Worm (Caenorhabditis elegans): Measurements from ENCODE around the gene F56D5.3.

F56D5.3 gene

DNA sequence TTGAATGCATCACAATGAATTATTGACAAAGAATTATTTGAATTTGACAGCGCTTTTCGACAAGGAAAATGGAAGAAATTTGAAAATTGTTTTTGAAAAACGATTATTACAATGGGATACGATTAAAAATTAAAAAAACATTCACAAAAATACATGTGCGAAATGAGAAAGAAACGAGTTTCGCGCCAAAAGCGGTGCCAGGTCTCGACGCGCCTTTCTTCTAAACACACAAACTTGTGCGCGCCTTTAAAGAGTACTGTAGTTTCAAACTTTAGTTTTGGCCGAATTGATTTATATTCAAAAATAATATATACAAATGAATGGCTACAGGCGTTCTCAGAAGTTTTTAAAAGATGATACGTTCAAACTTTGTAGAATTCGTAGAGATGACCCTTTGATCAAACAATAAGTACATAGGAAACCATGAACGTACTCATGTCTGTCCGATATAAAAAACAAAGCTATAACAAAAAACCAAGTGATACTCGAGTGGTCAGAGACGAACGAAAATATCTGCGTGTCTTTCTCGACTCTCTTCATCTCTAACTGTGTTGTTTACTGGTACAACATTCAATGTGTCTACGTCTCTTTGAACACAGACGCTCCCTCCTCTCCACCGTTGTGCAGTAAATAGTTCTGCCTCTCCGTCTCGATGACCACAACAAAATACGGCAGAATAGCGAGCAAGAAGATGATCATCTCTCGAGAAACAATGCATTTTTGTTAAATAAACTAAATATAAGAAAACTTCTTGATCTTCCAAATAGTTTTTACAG is 29.3 kb upstream of the F56D5.3 start (continued):
- TF ChIP-seq snpc-4 (tag; optimal IDR thresholded peaks at IDR 0.05) (no peak), ces-1 (GFP tag; optimal IDR thresholded peaks at IDR 0.05) (no peak), ceh-20 (GFP tag; IDR thresholded peaks at IDR 0.05) (no peak), mes-2 (tag; optimal IDR thresholded peaks at IDR 0.05; ENCODE audit: poor library complexity, severe bottlenecking) (peak; percentile 51)

DNA sequence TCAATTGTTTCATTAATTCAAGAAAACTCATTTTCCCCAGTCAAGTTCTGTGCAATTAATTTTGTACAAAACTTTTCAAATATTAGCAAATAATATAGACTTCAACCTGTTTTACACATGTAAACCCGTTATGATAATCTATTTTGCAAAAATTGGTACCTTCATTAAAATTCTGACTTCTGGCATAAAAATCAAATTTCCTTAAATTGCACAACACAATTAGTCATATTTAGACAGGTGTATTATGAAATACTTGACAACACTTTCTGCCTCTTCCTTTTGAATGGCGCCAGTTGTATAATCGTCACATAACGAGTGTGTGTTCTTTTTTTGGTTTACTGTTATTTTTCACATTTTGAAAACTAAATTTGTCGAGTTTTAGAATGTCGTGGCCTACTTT is 26.3 kb upstream of the F56D5.3 start, which contains the start of gene fbxc-58:
fbxc-58 (plus strand) TSS at position 383 of the 400 bp plus-strand sequence.
- TF ChIP-seq nhr-28 (tag; optimal IDR thresholded peaks at IDR 0.05) (peak; percentile 21), zip-2 (tag; optimal IDR thresholded peaks at IDR 0.05) (peak; percentile 84), F49E8.2 (tag; optimal IDR thresholded peaks at IDR 0.05; ENCODE audit: borderline replicate concordance) (no peak), T20F7.1 (GFP tag; optimal IDR thresholded peaks at IDR 0.05) (peak; percentile 4), F10B5.3 (tag; optimal IDR thresholded peaks at IDR 0.05) (no peak), ZK546.5 (tag; optimal IDR thresholded peaks at IDR 0.05) (no peak), ceh-28 (tag; optimal IDR thresholded peaks at IDR 0.05) (no peak), dve-1 (tag; optimal IDR thresholded peaks at IDR 0.05; ENCODE audit: insufficient read depth) (peak; percentile 1), zfp-2 (tag; optimal IDR thresholded peaks at IDR 0.05) (no peak), daf-16 (GFP tag; optimal IDR thresholded peaks at IDR 0.05) (no peak), daf-16 (tag; optimal IDR thresholded peaks at IDR 0.05) (peak; percentile 44), ztf-7 (tag; optimal IDR thresholded peaks at IDR 0.05) (peak; percentile 18), pqm-1 (tag; optimal IDR thresholded peaks at IDR 0.05) (peak; percentile 80)

ce11 chrIV:9374529-9374928 is 22.8 kb upstream of the F56D5.3 start, which contains the start of gene C10C5.3:
Gene C10C5.3 (plus strand): TSS chrIV:9374829.
- peak; percentile 26 for TF ChIP-seq aha-1 (tag)
- peak; percentile 21; the same call in 1 of the 2 replicates for TF ChIP-seq dmd-6 (GFP tag; IDR thresholded peaks at IDR 0.05)
- TF ChIP-seq unc-39 (tag; optimal IDR thresholded peaks at IDR 0.05): no peak
- TF ChIP-seq dve-1 (tag; optimal IDR thresholded peaks at IDR 0.05; ENCODE audit: insufficient read depth): peak; percentile 50

DNA sequence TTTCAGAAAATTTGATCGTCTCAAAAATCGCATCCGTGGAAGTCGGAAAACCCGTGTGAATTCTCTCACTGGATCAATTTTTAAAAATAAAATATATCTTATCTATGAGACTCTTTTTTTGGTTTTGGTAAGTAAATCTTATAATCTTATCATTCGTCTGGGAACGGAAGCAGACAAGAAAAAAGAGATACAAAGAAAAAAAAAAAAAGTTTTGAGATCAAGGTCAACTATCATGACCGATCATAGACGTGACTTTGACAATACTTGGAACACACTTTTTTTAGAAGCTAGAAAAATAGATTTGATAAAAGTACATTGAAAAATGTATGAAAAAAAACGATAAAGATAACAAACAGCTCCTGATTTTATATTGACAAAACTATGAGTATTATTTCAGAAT is 20.8 kb upstream of the F56D5.3 start:
- TF ChIP-seq lsy-2 (tag; optimal IDR thresholded peaks at IDR 0.05) (peak in 1 of 2 experiments; percentile 31), Y5F2A.4 (GFP tag; optimal IDR thresholded peaks at IDR 0.05) (no peak), fos-1 (tag; optimal IDR thresholded peaks at IDR 0.05) (no peak), aly-2 (tag; optimal IDR thresholded peaks at IDR 0.05) (no peak), egl-43 (GFP tag; IDR thresholded peaks at IDR 0.05) (no peak), unc-62 (GFP tag; optimal IDR thresholded peaks at IDR 0.05 in 1 of 2) (no peak), unc-62 (tag; optimal IDR thresholded peaks at IDR 0.05) (no peak), pha-4 (GFP tag; IDR thresholded peaks at IDR 0.05) (no peak), pha-4 (tag; optimal IDR thresholded peaks at IDR 0.05) (no peak), nhr-111 (GFP tag; optimal IDR thresholded peaks at IDR 0.05) (no peak), zfp-3 (GFP tag; conservative IDR thresholded peaks at IDR 0.05) (no peak), hlh-30 (tag; optimal IDR thresholded peaks at IDR 0.05; ENCODE audit: insufficient read depth) (peak; percentile 36), daf-19 (GFP tag; conservative IDR thresholded peaks at IDR 0.05) (no peak), ceh-28 (tag; optimal IDR thresholded peaks at IDR 0.05) (no peak), dmd-8 (GFP tag; IDR thresholded peaks at IDR 0.05) (no peak), nhr-76 (tag; optimal IDR thresholded peaks at IDR 0.05) (peak; percentile 45), F49E8.2 (tag; optimal IDR thresholded peaks at IDR 0.05; ENCODE audit: borderline replicate concordance) (no peak), T26A8.4 (GFP tag; IDR thresholded peaks at IDR 0.05) (no peak), spr-3 (GFP tag; optimal IDR thresholded peaks at IDR 0.05) (no peak), dve-1 (tag; optimal IDR thresholded peaks at IDR 0.05; ENCODE audit: insufficient read depth) (peak; percentile 49), dmd-6 (GFP tag; IDR thresholded peaks at IDR 0.05) (peak; percentile 70), nhr-25 (tag; optimal IDR thresholded peaks at IDR 0.05; ENCODE audit: borderline replicate concordance, insufficient read depth) (peak; percentile 65), mxl-3 (GFP tag; optimal IDR thresholded peaks at IDR 0.05) (no peak), nhr-28 (tag; optimal IDR thresholded peaks at IDR 0.05) (peak; percentile 39), ceh-20 (GFP tag; IDR thresholded peaks at IDR 0.05) (no peak), tra-1 (GFP tag; IDR thresholded peaks at IDR 0.05) (peak; percentile 59; the same call in 1 of the 2 replicates), ces-1 (GFP tag; optimal IDR thresholded peaks at IDR 0.05) (no peak), mdt-29 (GFP tag; IDR thresholded peaks at IDR 0.05) (no peak), fkh-10 (GFP tag; optimal IDR thresholded peaks at IDR 0.05) (no peak)
